Worm (Caenorhabditis elegans) whole organism, L2 larva: ENCODE results near the gene W01C8.1.

ENCODE experiments used
- C34F6.9 ChIP-seq: fragments of 150-350 bp; optimal IDR thresholded peaks from 2 replicates; lab custom pipeline; 2014; ENCODE audit warnings: missing biosample characterization, missing genetic modification characterization
- F13H6.1 ChIP-seq: sonication (generic microtip); optimal IDR thresholded peaks from 2 replicates; lab custom pipeline; 2016; ENCODE audit warnings: missing genetic modification characterization, missing compliant biosample characterization
- Y55F3AM.14 ChIP-seq: fragments of 200-800 bp; sonication (Bioruptor generic); optimal IDR thresholded peaks from 2 replicates; lab custom pipeline; 2018; ENCODE audit warnings: mild to moderate bottlenecking, missing genetic modification characterization, missing compliant biosample characterization
- ZK546.5 ChIP-seq: sonication (generic microtip); optimal IDR thresholded peaks from 2 replicates; lab custom pipeline; 2017; ENCODE audit warnings: missing biosample characterization, missing genetic modification characterization
- alr-1 ChIP-seq: fragments of 150-350 bp; optimal IDR thresholded peaks from 2 replicates; lab custom pipeline; 2014; ENCODE audit warnings: missing biosample characterization, missing genetic modification characterization
- aly-2 ChIP-seq: fragments of 150-350 bp; optimal IDR thresholded peaks from 2 replicates; lab custom pipeline; 2014; ENCODE audit warnings: missing biosample characterization, missing genetic modification characterization
- ama-1 ChIP-seq: fragments of 150-350 bp; optimal IDR thresholded peaks from 2 replicates; lab custom pipeline; 2018; ENCODE audit warnings: inconsistent platforms
- blmp-1 ChIP-seq: sonication (generic microtip); optimal IDR thresholded peaks from 2 replicates; lab custom pipeline; 2017; ENCODE audit warnings: missing genetic modification characterization, mild to moderate bottlenecking, missing compliant biosample characterization, antibody characterized with exemption, moderate library complexity; ENCODE audit not compliant: insufficient read depth
- ceh-16 ChIP-seq: fragments of 150-350 bp; optimal IDR thresholded peaks from 2 replicates; lab custom pipeline; 2014; ENCODE audit warnings: missing biosample characterization, missing genetic modification characterization
- crh-2 ChIP-seq: sonication (generic microtip); optimal IDR thresholded peaks from 2 replicates; lab custom pipeline; 2017; ENCODE audit warnings: missing biosample characterization, missing genetic modification characterization
- dmd-4 ChIP-seq: sonication (generic microtip); optimal IDR thresholded peaks from 2 replicates; lab custom pipeline; 2017; ENCODE audit warnings: missing biosample characterization, missing genetic modification characterization
- egl-27 ChIP-seq: sonication (generic microtip); optimal IDR thresholded peaks from 3 replicates; lab custom pipeline; 2017; ENCODE audit warnings: missing biosample characterization, missing genetic modification reagents, missing genetic modification characterization
- fos-1 ChIP-seq: fragments of 150-350 bp; optimal IDR thresholded peaks from 2 replicates; lab custom pipeline; 2014; ENCODE audit warnings: missing biosample characterization, missing genetic modification characterization
- gmeb-1 ChIP-seq: fragments of 150-350 bp; optimal IDR thresholded peaks from 2 replicates; lab custom pipeline; 2014; ENCODE audit warnings: missing biosample characterization, missing genetic modification characterization
- lin-11 ChIP-seq: fragments of 150-350 bp; sonication (generic microtip); optimal IDR thresholded peaks from 2 replicates; lab custom pipeline; 2014; ENCODE audit warnings: missing biosample characterization, missing genetic modification characterization, inconsistent platforms, mixed read lengths
- lin-13 ChIP-seq: fragments of 150-350 bp; optimal IDR thresholded peaks from 2 replicates; lab custom pipeline; 2014; ENCODE audit warnings: missing biosample characterization, missing genetic modification reagents, missing genetic modification characterization
- lin-39 ChIP-seq: fragments of 150-350 bp; optimal IDR thresholded peaks from 2 replicates; lab custom pipeline; 2014; ENCODE audit warnings: missing biosample characterization, missing genetic modification reagents, missing genetic modification characterization
- lsy-2 ChIP-seq, 2 experiments: fragments of 150-350 bp in 1 of 2; sonication (generic microtip) in 1 of 2; optimal IDR thresholded peaks; 2 replicates each; lab custom pipeline; 2014 to 2017; ENCODE audit warnings: missing biosample characterization in 2 of 2, missing genetic modification characterization in 2 of 2
- mab-5 ChIP-seq: fragments of 150-350 bp; optimal IDR thresholded peaks from 2 replicates; lab custom pipeline; 2014; ENCODE audit warnings: missing biosample characterization, missing genetic modification characterization
- mbf-1 ChIP-seq: sonication (generic microtip); optimal IDR thresholded peaks from 2 replicates; lab custom pipeline; 2017; ENCODE audit warnings: missing biosample characterization, missing genetic modification characterization
- mdl-1 ChIP-seq, 2 experiments: fragments of 150-350 bp in 1 of 2; sonication (generic microtip) in 1 of 2; optimal IDR thresholded peaks; 2 replicates each; lab custom pipeline; 2017; ENCODE audit warnings: missing biosample characterization in 2 of 2, missing genetic modification characterization in 2 of 2
- nhr-11 ChIP-seq: fragments of 150-350 bp; optimal IDR thresholded peaks from 2 replicates; lab custom pipeline; 2014; ENCODE audit warnings: missing biosample characterization, missing genetic modification characterization
- nhr-129 ChIP-seq: fragments of 150-350 bp; optimal IDR thresholded peaks from 2 replicates; lab custom pipeline; 2014; ENCODE audit warnings: missing biosample characterization, missing genetic modification characterization
- nhr-21 ChIP-seq: fragments of 150-350 bp; optimal IDR thresholded peaks from 2 replicates; lab custom pipeline; 2014; ENCODE audit warnings: missing biosample characterization, missing genetic modification characterization
- nhr-23 ChIP-seq: fragments of 150-350 bp; optimal IDR thresholded peaks from 2 replicates; lab custom pipeline; 2014; ENCODE audit warnings: missing biosample characterization, missing genetic modification reagents, missing genetic modification characterization
- nhr-25 ChIP-seq: fragments of 150-350 bp; sonication (generic microtip); optimal IDR thresholded peaks from 3 replicates; lab custom pipeline; 2014; ENCODE audit warnings: missing biosample characterization, missing genetic modification characterization
- nhr-6 ChIP-seq: fragments of 150-350 bp; optimal IDR thresholded peaks from 2 replicates; lab custom pipeline; 2014; ENCODE audit warnings: missing biosample characterization, missing genetic modification characterization
- nhr-77 ChIP-seq: fragments of 150-350 bp; optimal IDR thresholded peaks from 2 replicates; lab custom pipeline; 2014; ENCODE audit warnings: missing biosample characterization, missing genetic modification characterization
- peb-1 ChIP-seq: fragments of 150-350 bp; optimal IDR thresholded peaks from 2 replicates; lab custom pipeline; 2014; ENCODE audit warnings: missing biosample characterization, missing genetic modification characterization
- sem-4 ChIP-seq: fragments of 150-350 bp; optimal IDR thresholded peaks from 2 replicates; lab custom pipeline; 2014; ENCODE audit warnings: missing biosample characterization, missing genetic modification reagents, missing genetic modification characterization
- skn-1 ChIP-seq: sonication (generic microtip); optimal IDR thresholded peaks from 2 replicates; lab custom pipeline; 2017; ENCODE audit warnings: missing biosample characterization, missing genetic modification characterization
- sma-3 ChIP-seq: sonication (generic microtip); optimal IDR thresholded peaks from 2 replicates; lab custom pipeline; 2016; ENCODE audit warnings: missing genetic modification reagents, missing genetic modification characterization, missing compliant biosample characterization
- sma-9 ChIP-seq, 2 experiments: fragments of 150-350 bp in 1 of 2; sonication (generic microtip) in 1 of 2; optimal IDR thresholded peaks; 2 replicates each; lab custom pipeline; 2014 to 2016; ENCODE audit warnings: missing genetic modification characterization in 2 of 2, mild to moderate bottlenecking in 1 of 2, missing biosample characterization in 1 of 2, missing compliant biosample characterization in 1 of 2, missing genetic modification reagents in 1 of 2, moderate library complexity in 1 of 2
- unc-62 ChIP-seq: fragments of 150-350 bp; optimal IDR thresholded peaks from 2 replicates; lab custom pipeline; 2014; ENCODE audit warnings: missing biosample characterization, missing genetic modification reagents, missing genetic modification characterization
- zag-1 ChIP-seq: fragments of 150-350 bp; optimal IDR thresholded peaks from 2 replicates; lab custom pipeline; 2014; ENCODE audit warnings: missing biosample characterization, missing genetic modification characterization
- ztf-1 ChIP-seq: fragments of 200-800 bp; sonication (Bioruptor generic); conservative IDR thresholded peaks from 2 replicates; pipeline ENCODE4 v1.3.6; 2022; ENCODE audit warnings: missing genetic modification characterization, missing compliant biosample characterization

Gene W01C8.1

DNA sequence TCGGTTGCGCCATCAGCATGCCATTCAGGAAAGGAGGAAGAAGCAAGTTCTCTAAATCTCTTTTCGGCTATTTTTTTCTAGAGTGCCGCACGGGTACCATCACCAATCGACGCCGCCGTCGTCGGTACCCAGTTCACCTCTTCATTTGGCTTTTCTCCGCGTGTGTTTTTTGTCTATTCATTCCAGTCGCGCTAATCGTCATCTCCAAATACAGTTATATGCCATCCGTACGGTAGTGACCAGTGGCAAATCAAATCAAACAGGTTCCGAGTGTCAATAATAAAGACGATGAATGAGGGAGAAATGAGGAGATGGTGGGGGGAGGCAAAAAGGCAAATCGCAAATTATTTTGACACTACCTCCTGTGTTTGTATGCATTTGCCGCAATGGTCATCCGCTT, 31.0 kb upstream of the W01C8.1 start:
- TF ChIP-seq nhr-25 (tag; lab: Kevin White, UChicago) (peak; percentile 49), sma-9 (GFP tag; optimal IDR thresholded peaks at IDR 0.05; lab: Kevin White, UChicago) (no peak), sma-9 (tag; optimal IDR thresholded peaks at IDR 0.05; lab: Kevin White, UChicago) (no peak)

DNA sequence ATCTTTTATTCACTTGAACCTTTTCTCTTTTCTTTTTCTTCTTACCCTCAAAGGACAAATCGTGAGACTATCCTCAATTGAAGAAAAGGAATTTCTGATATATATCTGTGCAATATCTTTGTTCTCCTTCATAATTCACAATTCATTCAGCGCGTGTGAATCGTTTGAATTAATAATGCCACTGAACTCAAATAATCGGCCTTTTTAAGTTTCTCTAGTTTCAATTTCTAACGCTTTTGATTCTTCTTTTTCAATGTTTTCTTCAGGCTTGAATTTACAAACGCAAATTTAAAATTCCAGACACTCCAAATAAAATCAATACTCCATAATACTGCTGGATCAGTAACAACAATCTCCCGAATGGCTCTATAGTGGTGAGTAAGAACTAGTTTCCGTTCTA, 28.7 kb upstream of the W01C8.1 start, which contains the start of gene egl-13:
Gene egl-13, plus strand, starts transcription at position 301 of the 400 bp plus-strand sequence.
- no peak for TF ChIP-seq zag-1
- no peak for TF ChIP-seq nhr-11
- no peak for TF ChIP-seq nhr-129
- no peak for TF ChIP-seq ztf-1
- TF ChIP-seq nhr-6 (tag; lab: Kevin White, UChicago) = no peak
- TF ChIP-seq blmp-1 (tag; lab: Kevin White, UChicago) = no peak
- no peak for TF ChIP-seq crh-2 (tag; lab: Kevin White, UChicago)
- no peak for TF ChIP-seq lin-13
- no peak for TF ChIP-seq nhr-77 (tag; lab: Kevin White, UChicago)
- TF ChIP-seq aly-2 (tag; lab: Kevin White, UChicago) = no peak
- TF ChIP-seq dmd-4 (tag; lab: Kevin White, UChicago) = no peak
- no peak for TF ChIP-seq C34F6.9 (tag; lab: Kevin White, UChicago)
- TF ChIP-seq F13H6.1 (tag; lab: Kevin White, UChicago) = no peak
- TF ChIP-seq lsy-2 (tag; optimal IDR thresholded peaks at IDR 0.05; lab: Kevin White, UChicago) = no peak
- TF ChIP-seq nhr-21 = no peak

DNA sequence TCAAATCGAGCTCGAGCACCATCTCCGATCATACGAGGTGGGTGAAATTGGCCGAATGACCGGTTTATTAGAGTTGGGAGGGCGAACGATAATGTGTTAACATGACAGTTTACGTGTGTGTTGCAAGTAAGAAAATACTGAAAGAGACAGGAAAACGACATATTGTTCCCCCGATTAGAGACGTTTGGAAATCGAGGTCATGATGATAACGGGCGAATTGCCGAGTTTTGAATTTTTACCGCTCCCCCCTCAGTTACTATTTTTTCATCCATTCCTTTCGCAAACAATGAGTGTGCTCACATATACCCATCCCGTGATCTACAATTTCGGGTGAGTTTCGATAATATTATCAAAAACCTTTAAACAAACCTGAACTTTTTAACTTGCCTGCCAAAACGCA, 22.5 kb upstream of the W01C8.1 start:
- TF ChIP-seq zag-1 (no peak), fos-1 (peak; percentile 65)

DNA sequence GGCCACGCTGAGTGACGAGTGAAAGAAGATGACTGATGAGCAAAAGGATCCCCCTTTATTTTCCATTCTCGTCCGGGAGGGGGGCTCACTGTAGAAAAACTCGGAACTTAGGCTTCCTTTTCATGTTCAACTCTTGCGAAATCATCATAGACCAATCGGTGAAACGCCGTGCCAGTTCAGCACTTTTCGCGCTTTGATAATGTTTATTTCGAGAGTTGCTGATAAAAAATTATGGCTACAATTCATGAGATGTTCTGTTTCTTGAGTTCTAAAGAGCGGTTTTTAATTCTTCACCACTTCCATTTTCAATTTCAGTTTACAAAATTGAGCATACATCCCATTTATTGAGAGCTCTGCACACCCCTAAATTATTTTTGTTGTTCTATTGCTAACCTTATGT, 21.4 kb upstream of the W01C8.1 start:
- TF ChIP-seq skn-1 = no peak
- TF ChIP-seq fos-1 = peak; percentile 69
- no peak for TF ChIP-seq zag-1
- peak; percentile 15 for TF ChIP-seq sma-9 (GFP tag; optimal IDR thresholded peaks at IDR 0.05; lab: Kevin White, UChicago)
- no peak for TF ChIP-seq sma-9 (tag; optimal IDR thresholded peaks at IDR 0.05; lab: Kevin White, UChicago)

DNA sequence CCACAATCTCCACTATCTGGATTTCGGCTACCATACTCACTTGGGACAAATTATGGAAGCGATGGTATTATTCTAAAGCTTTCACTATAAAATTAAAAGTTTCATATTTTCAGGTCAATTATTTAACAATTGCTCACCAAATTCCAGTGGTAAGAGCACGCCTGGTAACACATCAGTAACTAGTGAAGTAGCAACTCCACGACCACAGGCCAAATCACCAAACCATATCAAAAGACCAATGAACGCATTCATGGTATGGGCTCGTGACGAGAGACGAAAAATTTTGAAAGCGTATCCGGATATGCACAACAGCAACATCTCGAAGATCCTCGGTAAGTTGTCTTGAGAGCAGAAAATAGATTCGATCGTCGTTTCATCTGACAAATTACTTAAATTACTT, 19.6 kb upstream of the W01C8.1 start:
- TF ChIP-seq gmeb-1 (tag; lab: Kevin White, UChicago) (no peak), sma-9 (GFP tag; optimal IDR thresholded peaks at IDR 0.05; lab: Kevin White, UChicago) (no peak), sma-9 (tag; optimal IDR thresholded peaks at IDR 0.05; lab: Kevin White, UChicago) (no peak), nhr-6 (tag; lab: Kevin White, UChicago) (no peak), egl-27 (no peak), fos-1 (no peak)
- TF ChIP-seq, all 48 proteins: peak for 0

DNA sequence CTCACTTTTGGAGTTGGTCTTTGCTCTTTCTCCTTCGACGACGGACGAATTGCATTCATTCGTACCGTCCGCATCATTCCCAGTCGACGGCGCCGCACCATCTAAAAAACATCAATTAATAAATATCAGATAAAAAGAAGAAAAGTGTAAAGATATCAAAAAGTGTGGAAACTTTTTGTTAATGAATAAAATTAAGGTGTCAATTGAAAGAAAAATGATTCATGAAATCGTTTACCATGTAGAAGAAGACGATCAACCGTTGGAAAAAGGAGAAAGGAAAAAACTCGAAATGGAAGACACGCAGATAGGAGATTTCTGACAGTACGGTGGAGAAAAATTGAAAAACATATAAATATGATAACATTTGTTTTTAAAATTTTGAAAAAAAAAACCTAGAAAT, 12.1 kb upstream of the W01C8.1 start, which contains the start of gene set-19:
Gene set-19, minus strand, starts transcription at position 101 of the 400 bp plus-strand sequence.
- TF ChIP-seq ztf-1 = no peak
- TF ChIP-seq ZK546.5 (tag; lab: Kevin White, UChicago) = no peak
- TF ChIP-seq sma-9 (GFP tag; optimal IDR thresholded peaks at IDR 0.05; lab: Kevin White, UChicago) = no peak
- TF ChIP-seq sma-9 (tag; optimal IDR thresholded peaks at IDR 0.05; lab: Kevin White, UChicago) = no peak
- no peak for TF ChIP-seq alr-1
- no peak for TF ChIP-seq ama-1 (lab: Kevin White, UChicago)
- no peak for TF ChIP-seq blmp-1 (tag; lab: Kevin White, UChicago)
- TF ChIP-seq Y55F3AM.14 (GFP tag; lab: Kevin White, UChicago) = no peak

DNA sequence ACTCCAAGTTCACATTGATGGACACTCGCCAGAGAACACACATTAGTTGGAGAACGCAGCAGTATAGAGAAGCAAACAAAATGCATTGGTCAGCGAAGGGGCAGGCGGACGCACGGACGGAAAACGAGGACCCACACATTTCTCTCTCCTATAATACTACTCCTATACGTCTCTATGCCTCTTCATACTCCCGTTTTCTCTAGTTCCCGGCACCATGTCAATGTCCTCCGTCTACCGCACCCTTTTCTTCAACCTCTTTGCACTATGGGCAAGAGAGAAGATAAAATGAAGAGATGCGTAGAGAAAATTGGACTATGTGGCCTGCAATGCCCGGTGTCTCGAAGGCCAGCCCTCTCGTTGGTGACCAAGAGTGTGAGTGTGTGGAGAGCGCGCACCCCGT, 6.1 kb upstream of the W01C8.1 start, which contains the start of gene set-20:
Gene set-20, minus strand, starts transcription at position 94 of the 400 bp plus-strand sequence.
- TF ChIP-seq nhr-77 (tag; lab: Kevin White, UChicago) (no peak), blmp-1 (tag; lab: Kevin White, UChicago) (peak; percentile 31), lin-11 (peak; percentile 34), crh-2 (tag; lab: Kevin White, UChicago) (peak; percentile 47), fos-1 (peak; percentile 79), mdl-1 (tag; optimal IDR thresholded peaks at IDR 0.05; lab: Kevin White, UChicago) (peak; percentile 46 to 52), nhr-6 (tag; lab: Kevin White, UChicago) (peak; percentile 33), skn-1 (no peak), C34F6.9 (tag; lab: Kevin White, UChicago) (peak; percentile 66), ztf-1 (no peak), ZK546.5 (tag; lab: Kevin White, UChicago) (no peak), unc-62 (GFP tag; lab: Kevin White, UChicago) (no peak), sma-3 (GFP tag; lab: Kevin White, UChicago) (peak; percentile 57), ceh-16 (tag; lab: Kevin White, UChicago) (no peak), peb-1 (tag; lab: Kevin White, UChicago) (peak; percentile 57), alr-1 (no peak), nhr-25 (tag; lab: Kevin White, UChicago) (no peak), mbf-1 (tag; lab: Kevin White, UChicago) (no peak), dmd-4 (tag; lab: Kevin White, UChicago) (no peak), mab-5 (tag; lab: Kevin White, UChicago) (peak; percentile 59), sem-4 (tag; lab: Kevin White, UChicago) (peak; percentile 16), lsy-2 (tag; optimal IDR thresholded peaks at IDR 0.05; lab: Kevin White, UChicago) (peak in 1 of 2 experiments; percentile 7), lin-39 (tag; lab: Kevin White, UChicago) (no peak), nhr-11 (no peak), zag-1 (peak; percentile 64), F13H6.1 (tag; lab: Kevin White, UChicago) (peak; percentile 90), nhr-129 (peak; percentile 81), egl-27 (peak; percentile 76), nhr-23 (tag; lab: Kevin White, UChicago) (no peak), nhr-21 (peak; percentile 66)
